Worm (Caenorhabditis elegans): ENCODE data around the gene hif-1.

DNA sequence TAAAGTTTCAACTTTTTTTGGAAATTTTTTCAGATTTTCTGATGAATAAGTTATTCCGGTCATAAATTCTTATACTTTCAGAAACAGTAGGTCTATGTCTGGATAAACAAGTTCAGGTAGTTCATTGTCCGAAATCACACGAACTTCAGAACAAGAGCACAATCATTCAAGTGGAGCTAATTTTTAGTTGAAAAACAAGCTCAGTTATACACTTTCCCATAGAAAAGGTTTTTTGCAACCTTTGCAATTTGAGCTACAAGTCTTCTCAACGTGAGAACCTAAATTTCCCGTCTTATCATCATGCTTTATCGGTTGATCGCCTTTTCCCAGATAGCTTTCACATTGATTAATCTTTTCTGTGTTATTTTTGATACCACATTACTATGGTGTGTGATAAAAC is 48.4 kb upstream of the hif-1 start, which contains the start of gene srxa-1:
- no peak for TF ChIP-seq F13H6.1 (tag; optimal IDR thresholded peaks at IDR 0.05)
- TF ChIP-seq pha-4 (tag; optimal IDR thresholded peaks at IDR 0.05) = no peak
- no peak for TF ChIP-seq nfya-1 (tag; optimal IDR thresholded peaks at IDR 0.05)
- no peak for TF ChIP-seq tbx-2 (tag; optimal IDR thresholded peaks at IDR 0.05)
- TF ChIP-seq ceh-2 (tag; optimal IDR thresholded peaks at IDR 0.05) = no peak
- TF ChIP-seq mec-3 (tag; optimal IDR thresholded peaks at IDR 0.05; ENCODE audit: borderline replicate concordance) = no peak
- no peak for TF ChIP-seq rnt-1 (tag; optimal IDR thresholded peaks at IDR 0.05)
- no peak for TF ChIP-seq ceh-9 (tag; optimal IDR thresholded peaks at IDR 0.05)

All from whole organism, late embryonic.